Worm (Caenorhabditis elegans) whole organism, L2 larva: ENCODE measurements around the gene pqn-37.

Experiments
- C34F6.9 ChIP-seq: fragments of 150-350 bp; optimal IDR thresholded peaks from 2 replicates; lab custom pipeline; 2014; ENCODE audit warnings: missing biosample characterization, missing genetic modification characterization
- Y55F3AM.14 ChIP-seq: fragments of 200-800 bp; sonication (Bioruptor generic); optimal IDR thresholded peaks from 2 replicates; lab custom pipeline; 2018; ENCODE audit warnings: mild to moderate bottlenecking, missing genetic modification characterization, missing compliant biosample characterization
- ZK546.5 ChIP-seq: sonication (generic microtip); optimal IDR thresholded peaks from 2 replicates; lab custom pipeline; 2017; ENCODE audit warnings: missing biosample characterization, missing genetic modification characterization
- alr-1 ChIP-seq: fragments of 150-350 bp; optimal IDR thresholded peaks from 2 replicates; lab custom pipeline; 2014; ENCODE audit warnings: missing biosample characterization, missing genetic modification characterization
- blmp-1 ChIP-seq: sonication (generic microtip); optimal IDR thresholded peaks from 2 replicates; lab custom pipeline; 2017; ENCODE audit warnings: missing genetic modification characterization, mild to moderate bottlenecking, missing compliant biosample characterization, antibody characterized with exemption, moderate library complexity; ENCODE audit not compliant: insufficient read depth
- ceh-82 ChIP-seq: fragments of 150-350 bp; optimal IDR thresholded peaks from 2 replicates; lab custom pipeline; 2014; ENCODE audit warnings: missing biosample characterization, missing genetic modification characterization
- crh-2 ChIP-seq: sonication (generic microtip); optimal IDR thresholded peaks from 2 replicates; lab custom pipeline; 2017; ENCODE audit warnings: missing biosample characterization, missing genetic modification characterization
- dmd-4 ChIP-seq: sonication (generic microtip); optimal IDR thresholded peaks from 2 replicates; lab custom pipeline; 2017; ENCODE audit warnings: missing biosample characterization, missing genetic modification characterization
- egl-27 ChIP-seq: sonication (generic microtip); optimal IDR thresholded peaks from 3 replicates; lab custom pipeline; 2017; ENCODE audit warnings: missing biosample characterization, missing genetic modification reagents, missing genetic modification characterization
- elt-1 ChIP-seq: fragments of 150-350 bp; optimal IDR thresholded peaks from 2 replicates; lab custom pipeline; 2014; ENCODE audit warnings: missing biosample characterization, missing genetic modification characterization
- elt-3 ChIP-seq: sonication (generic microtip); optimal IDR thresholded peaks from 2 replicates; lab custom pipeline; 2017; ENCODE audit warnings: missing biosample characterization, missing genetic modification characterization
- fos-1 ChIP-seq: fragments of 150-350 bp; optimal IDR thresholded peaks from 2 replicates; lab custom pipeline; 2014; ENCODE audit warnings: missing biosample characterization, missing genetic modification characterization
- gmeb-1 ChIP-seq: fragments of 150-350 bp; optimal IDR thresholded peaks from 2 replicates; lab custom pipeline; 2014; ENCODE audit warnings: missing biosample characterization, missing genetic modification characterization
- lin-11 ChIP-seq: fragments of 150-350 bp; sonication (generic microtip); optimal IDR thresholded peaks from 2 replicates; lab custom pipeline; 2014; ENCODE audit warnings: missing biosample characterization, missing genetic modification characterization, inconsistent platforms, mixed read lengths
- lin-13 ChIP-seq: fragments of 150-350 bp; optimal IDR thresholded peaks from 2 replicates; lab custom pipeline; 2014; ENCODE audit warnings: missing biosample characterization, missing genetic modification reagents, missing genetic modification characterization
- lin-39 ChIP-seq: fragments of 150-350 bp; optimal IDR thresholded peaks from 2 replicates; lab custom pipeline; 2014; ENCODE audit warnings: missing biosample characterization, missing genetic modification reagents, missing genetic modification characterization
- mab-5 ChIP-seq: fragments of 150-350 bp; optimal IDR thresholded peaks from 2 replicates; lab custom pipeline; 2014; ENCODE audit warnings: missing biosample characterization, missing genetic modification characterization
- mbf-1 ChIP-seq: sonication (generic microtip); optimal IDR thresholded peaks from 2 replicates; lab custom pipeline; 2017; ENCODE audit warnings: missing biosample characterization, missing genetic modification characterization
- mdl-1 ChIP-seq, 2 experiments: fragments of 150-350 bp in 1 of 2; sonication (generic microtip) in 1 of 2; optimal IDR thresholded peaks; 2 replicates each; lab custom pipeline; 2017; ENCODE audit warnings: missing biosample characterization in 2 of 2, missing genetic modification characterization in 2 of 2
- nhr-10 ChIP-seq: sonication (generic microtip); optimal IDR thresholded peaks from 2 replicates; lab custom pipeline; 2017; ENCODE audit warnings: missing biosample characterization, missing genetic modification characterization
- nhr-11 ChIP-seq: fragments of 150-350 bp; optimal IDR thresholded peaks from 2 replicates; lab custom pipeline; 2014; ENCODE audit warnings: missing biosample characterization, missing genetic modification characterization
- nhr-129 ChIP-seq: fragments of 150-350 bp; optimal IDR thresholded peaks from 2 replicates; lab custom pipeline; 2014; ENCODE audit warnings: missing biosample characterization, missing genetic modification characterization
- nhr-21 ChIP-seq: fragments of 150-350 bp; optimal IDR thresholded peaks from 2 replicates; lab custom pipeline; 2014; ENCODE audit warnings: missing biosample characterization, missing genetic modification characterization
- nhr-23 ChIP-seq: fragments of 150-350 bp; optimal IDR thresholded peaks from 2 replicates; lab custom pipeline; 2014; ENCODE audit warnings: missing biosample characterization, missing genetic modification reagents, missing genetic modification characterization
- nhr-237 ChIP-seq: fragments of 150-350 bp; optimal IDR thresholded peaks from 2 replicates; lab custom pipeline; 2014; ENCODE audit warnings: missing biosample characterization, missing genetic modification characterization
- nhr-77 ChIP-seq: fragments of 150-350 bp; optimal IDR thresholded peaks from 2 replicates; lab custom pipeline; 2014; ENCODE audit warnings: missing biosample characterization, missing genetic modification characterization
- peb-1 ChIP-seq: fragments of 150-350 bp; optimal IDR thresholded peaks from 2 replicates; lab custom pipeline; 2014; ENCODE audit warnings: missing biosample characterization, missing genetic modification characterization
- sem-4 ChIP-seq: fragments of 150-350 bp; optimal IDR thresholded peaks from 2 replicates; lab custom pipeline; 2014; ENCODE audit warnings: missing biosample characterization, missing genetic modification reagents, missing genetic modification characterization
- sma-3 ChIP-seq: sonication (generic microtip); optimal IDR thresholded peaks from 2 replicates; lab custom pipeline; 2016; ENCODE audit warnings: missing genetic modification reagents, missing genetic modification characterization, missing compliant biosample characterization
- sma-9 ChIP-seq, 2 experiments: fragments of 150-350 bp in 1 of 2; sonication (generic microtip) in 1 of 2; optimal IDR thresholded peaks; 2 replicates each; lab custom pipeline; 2014 to 2016; ENCODE audit warnings: missing genetic modification characterization in 2 of 2, mild to moderate bottlenecking in 1 of 2, missing biosample characterization in 1 of 2, missing compliant biosample characterization in 1 of 2, missing genetic modification reagents in 1 of 2, moderate library complexity in 1 of 2
- unc-39 ChIP-seq: fragments of 150-350 bp; optimal IDR thresholded peaks from 2 replicates; lab custom pipeline; 2014; ENCODE audit warnings: missing biosample characterization, missing genetic modification characterization
- unc-55 ChIP-seq: fragments of 150-350 bp; sonication (generic microtip); optimal IDR thresholded peaks from 3 replicates; lab custom pipeline; 2014; ENCODE audit warnings: missing biosample characterization, missing genetic modification reagents, missing genetic modification characterization
- zag-1 ChIP-seq: fragments of 150-350 bp; optimal IDR thresholded peaks from 2 replicates; lab custom pipeline; 2014; ENCODE audit warnings: missing biosample characterization, missing genetic modification characterization
- ztf-1 ChIP-seq: fragments of 200-800 bp; sonication (Bioruptor generic); conservative IDR thresholded peaks from 2 replicates; pipeline ENCODE4 v1.3.6; 2022; ENCODE audit warnings: missing genetic modification characterization, missing compliant biosample characterization
- ztf-11 ChIP-seq: sonication (generic microtip); optimal IDR thresholded peaks from 2 replicates; lab custom pipeline; 2017; ENCODE audit warnings: missing biosample characterization, missing genetic modification characterization
- ztf-4 ChIP-seq: fragments of 150-350 bp; optimal IDR thresholded peaks from 2 replicates; lab custom pipeline; 2014; ENCODE audit warnings: missing biosample characterization, missing genetic modification characterization

Gene pqn-37

DNA sequence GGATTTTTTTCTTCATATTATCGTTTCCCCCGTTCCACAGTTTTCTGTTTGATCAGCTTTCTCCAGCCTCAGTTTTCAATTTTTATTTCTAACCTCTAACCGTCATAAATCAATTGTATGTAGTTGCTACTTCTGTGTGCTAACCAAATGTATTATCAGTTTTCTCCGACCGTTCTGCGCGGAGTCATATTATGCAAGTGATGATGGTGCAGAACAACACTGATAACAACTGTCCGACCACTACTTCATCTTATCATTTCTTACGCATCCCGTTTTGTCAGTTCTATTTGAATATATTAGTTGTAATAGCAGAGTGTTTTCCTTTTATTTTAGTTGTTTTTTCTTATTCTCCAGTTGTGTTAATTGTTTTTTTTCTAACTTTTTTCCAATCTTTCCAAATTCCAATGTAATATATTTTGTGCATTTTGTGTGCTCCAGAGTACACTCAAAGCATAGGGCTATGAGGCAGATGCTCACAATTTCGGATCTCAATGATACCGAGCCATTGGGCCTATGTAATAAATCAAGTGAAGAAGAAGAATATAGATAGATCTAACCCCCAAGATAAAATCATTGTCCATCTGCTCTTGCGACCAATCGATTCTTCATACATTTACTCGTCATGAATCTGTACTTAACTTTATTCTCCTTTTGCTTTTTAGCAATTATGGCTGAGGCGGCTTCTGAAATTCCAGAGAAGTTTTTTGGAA is 6.6 kb upstream of the pqn-37 start, which contains the start of gene lbp-3 (continued):
- TF ChIP-seq elt-1 (tag; lab: Kevin White, UChicago) (no peak), elt-3 (tag; lab: Kevin White, UChicago) (no peak), lin-11 (tag; lab: Kevin White, UChicago) (no peak), egl-27 (tag; lab: Kevin White, UChicago) (no peak), nhr-21 (tag; lab: Kevin White, UChicago) (no peak), lin-13 (GFP tag; lab: Kevin White, UChicago) (no peak), nhr-10 (tag; lab: Kevin White, UChicago) (no peak), dmd-4 (tag; lab: Kevin White, UChicago) (no peak), mbf-1 (tag; lab: Kevin White, UChicago) (no peak), C34F6.9 (tag; lab: Kevin White, UChicago) (no peak), unc-55 (GFP tag; lab: Kevin White, UChicago) (no peak), nhr-23 (tag; lab: Kevin White, UChicago) (no peak), alr-1 (no peak), mab-5 (tag; lab: Kevin White, UChicago) (peak; percentile 53), gmeb-1 (peak; percentile 33), lin-39 (tag; lab: Kevin White, UChicago) (no peak), unc-39 (tag; lab: Kevin White, UChicago) (no peak), ztf-11 (tag; lab: Kevin White, UChicago) (no peak), ZK546.5 (tag; lab: Kevin White, UChicago) (no peak), sem-4 (tag; lab: Kevin White, UChicago) (no peak), blmp-1 (tag; lab: Kevin White, UChicago) (no peak), nhr-129 (tag; lab: Kevin White, UChicago) (peak; percentile 99), peb-1 (tag; lab: Kevin White, UChicago) (no peak), ztf-4 (no peak), sma-9 (GFP tag; optimal IDR thresholded peaks at IDR 0.05; lab: Kevin White, UChicago) (peak; percentile 82), sma-9 (tag; optimal IDR thresholded peaks at IDR 0.05; lab: Kevin White, UChicago) (no peak)
- TF ChIP-seq, all 48 proteins: peak for 9

DNA sequence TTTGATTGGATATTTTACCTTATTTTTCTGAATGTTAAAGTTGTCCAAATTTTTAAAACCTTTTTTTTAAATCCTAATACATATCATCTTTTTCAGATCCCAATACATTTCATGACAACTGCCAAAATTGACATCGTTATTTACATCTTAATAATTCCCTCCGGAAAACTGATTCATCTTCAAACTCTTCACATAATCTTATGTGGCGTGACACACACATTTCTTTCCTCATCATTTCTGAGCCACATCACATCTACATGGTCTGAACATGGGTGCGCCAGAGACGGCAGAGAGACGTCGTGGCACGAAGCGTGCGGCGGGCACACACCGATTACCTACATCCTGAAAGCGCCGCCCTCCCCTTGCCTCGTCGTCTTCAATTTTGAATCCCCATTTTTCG is 2.2 kb upstream of the pqn-37 start, which contains the start of gene tba-9:
Gene tba-9, plus strand, starts transcription at position 301 of the 400 bp plus-strand sequence.
- TF ChIP-seq ztf-11 (tag; lab: Kevin White, UChicago) (no peak), lin-39 (tag; lab: Kevin White, UChicago) (no peak), zag-1 (no peak), C34F6.9 (tag; lab: Kevin White, UChicago) (no peak), mdl-1 (tag; optimal IDR thresholded peaks at IDR 0.05; lab: Kevin White, UChicago) (no peak), nhr-21 (tag; lab: Kevin White, UChicago) (no peak), ztf-1 (GFP tag; lab: Robert Waterston, UW) (no peak), crh-2 (no peak)

DNA sequence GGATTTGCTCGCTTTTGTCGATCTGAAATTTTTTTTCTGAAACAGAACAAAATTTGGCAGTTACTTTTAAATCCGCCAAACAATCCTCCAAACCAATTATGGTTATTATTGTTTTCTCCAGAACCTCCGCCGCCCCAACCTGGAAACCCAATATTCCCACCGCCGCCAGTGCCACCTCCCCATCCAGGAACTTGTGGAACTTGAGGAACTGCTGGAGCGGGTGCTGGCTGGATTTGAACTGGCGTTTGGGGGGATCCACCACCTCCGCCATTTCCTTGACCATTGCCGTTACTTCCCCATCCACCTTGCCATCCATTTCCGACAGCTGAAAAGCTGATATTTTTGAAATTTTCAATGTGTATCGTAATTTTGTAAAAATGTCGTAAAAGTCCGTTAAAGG is 2.6 kb downstream of the pqn-37 start:
- TF ChIP-seq sma-3 (GFP tag; lab: Kevin White, UChicago) (no peak), nhr-23 (tag; lab: Kevin White, UChicago) (no peak), lin-13 (GFP tag; lab: Kevin White, UChicago) (no peak), Y55F3AM.14 (GFP tag; lab: Kevin White, UChicago) (no peak), nhr-77 (no peak), nhr-129 (tag; lab: Kevin White, UChicago) (no peak), ceh-82 (tag; lab: Kevin White, UChicago) (no peak), lin-39 (tag; lab: Kevin White, UChicago) (no peak), mbf-1 (tag; lab: Kevin White, UChicago) (no peak), nhr-11 (tag; lab: Kevin White, UChicago) (no peak), fos-1 (tag; lab: Kevin White, UChicago) (no peak), nhr-237 (tag; lab: Kevin White, UChicago) (no peak)
